Worm (Caenorhabditis elegans): ENCODE measurements around the gene abu-11.

abu-11 gene

DNA sequence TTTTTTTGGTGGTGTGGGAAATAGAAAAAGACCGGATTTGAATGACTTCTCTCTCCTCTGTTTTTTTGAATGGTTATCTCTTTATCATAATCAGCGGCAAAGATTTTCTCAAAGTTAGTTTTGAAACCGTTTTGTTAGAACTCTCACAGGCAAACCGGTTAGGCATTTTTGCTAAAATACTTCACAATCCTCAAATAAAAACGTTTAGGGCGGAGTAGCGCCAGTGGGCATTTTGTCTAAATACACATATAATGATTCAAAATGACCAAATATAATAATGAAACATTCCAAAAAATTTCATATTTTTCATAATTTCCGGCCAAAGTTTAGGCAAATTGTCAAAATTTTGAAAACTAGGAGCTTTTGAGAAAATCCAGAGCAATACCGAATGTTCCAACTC lies 18.5 kb downstream of the abu-11 start, which contains the start of gene T01D1.3:
T01D1.3 (minus strand) TSS at position 101 of the 400 bp plus-strand sequence.
- no peak for TF ChIP-seq unc-62 (GFP tag; optimal IDR thresholded peaks at IDR 0.05)

DNA sequence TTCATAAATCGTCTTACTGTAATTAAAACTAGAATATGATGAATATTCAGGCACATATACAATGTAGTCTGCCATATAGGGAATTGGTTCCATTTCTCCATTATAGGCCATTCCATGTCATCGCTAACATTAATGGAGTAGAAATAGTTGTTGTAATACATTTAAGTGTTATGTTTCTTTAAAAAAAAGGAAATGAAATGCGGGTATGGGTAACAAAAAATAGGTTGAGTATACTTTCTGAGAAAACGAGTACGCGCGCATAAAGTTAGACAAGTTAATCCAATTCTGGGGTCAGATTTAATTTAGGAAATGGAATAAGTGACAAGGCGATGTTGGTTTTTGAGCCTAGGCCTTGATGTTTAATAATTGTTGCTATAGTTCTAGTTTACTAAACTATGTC lies 20.7 kb downstream of the abu-11 start, which contains the start of gene T01D1.7:
T01D1.7 (minus strand) TSS at position 101 of the 400 bp plus-strand sequence.
- TF ChIP-seq unc-62 (GFP tag; optimal IDR thresholded peaks at IDR 0.05), result no peak

ce11 chrII:163229-163628 lies 31.1 kb downstream of the abu-11 start:
- TF ChIP-seq unc-62 (GFP tag; optimal IDR thresholded peaks at IDR 0.05), result no peak

- TF ChIP-seq unc-62 (GFP tag; optimal IDR thresholded peaks at IDR 0.05), result no peak
These were observed 32.2 kb downstream of the abu-11 start, which contains the start of gene etr-1 for ce11 chrII:162182-162581. TSS of gene etr-1 (plus strand) at chrII:162374.

DNA sequence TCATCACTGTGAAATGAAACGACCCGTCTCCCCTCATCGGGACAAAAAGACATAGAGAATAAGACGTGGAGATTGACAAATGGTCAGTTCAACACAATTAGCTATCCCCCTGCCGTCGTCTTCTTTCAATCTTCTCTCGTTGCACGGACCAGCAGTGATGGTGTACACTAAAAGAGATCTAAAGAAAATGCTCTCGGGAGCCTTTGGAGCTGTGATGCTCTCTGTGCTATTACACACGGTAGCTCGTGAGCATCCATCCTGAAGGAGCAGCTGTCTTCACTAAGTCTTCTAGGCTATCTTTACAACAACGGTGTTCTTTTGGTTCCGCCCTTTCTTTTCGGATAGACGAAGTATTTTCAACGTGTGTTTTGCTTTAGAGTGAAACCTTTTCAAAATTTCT lies 33.1 kb downstream of the abu-11 start:
- no peak for TF ChIP-seq unc-62 (GFP tag; optimal IDR thresholded peaks at IDR 0.05)

- TF ChIP-seq unc-62 (GFP tag; optimal IDR thresholded peaks at IDR 0.05), result no peak
These were observed 33.7 kb downstream of the abu-11 start for ce11 chrII:160561-161123.

ce11 chrII:159294-159922 lies 35.0 kb downstream of the abu-11 start:
- no peak for TF ChIP-seq unc-62 (GFP tag; optimal IDR thresholded peaks at IDR 0.05)

- TF ChIP-seq unc-62 (GFP tag; optimal IDR thresholded peaks at IDR 0.05), result no peak
These were observed 36.2 kb downstream of the abu-11 start for ce11 chrII:158004-158731.

- TF ChIP-seq unc-62 (GFP tag; optimal IDR thresholded peaks at IDR 0.05), result no peak
These were observed 37.3 kb downstream of the abu-11 start for ce11 chrII:156999-157499.

DNA sequence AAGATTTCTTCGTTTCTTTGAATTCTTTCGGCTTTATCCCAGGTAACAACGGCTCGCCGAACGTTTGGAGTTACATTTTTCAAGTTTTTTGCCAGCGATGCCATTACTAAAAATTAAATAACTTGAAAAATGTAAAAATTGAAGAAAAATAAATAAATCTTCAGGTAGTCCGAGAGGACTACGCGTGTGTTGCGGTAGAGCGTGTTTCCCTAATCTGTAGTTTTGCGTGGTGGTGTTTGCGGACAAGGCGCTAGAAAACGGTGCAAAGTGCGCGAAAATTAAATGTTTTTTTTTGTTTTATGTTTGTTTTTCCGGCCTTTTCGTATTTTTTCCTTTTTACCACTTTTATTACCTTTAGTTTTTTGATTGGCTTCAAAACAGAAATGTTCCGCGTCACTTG lies 38.5 kb downstream of the abu-11 start, which contains the start of gene mrpl-28:
mrpl-28 (minus strand) TSS at position 106 of the 400 bp plus-strand sequence.
- no peak for TF ChIP-seq unc-62 (GFP tag; optimal IDR thresholded peaks at IDR 0.05)

DNA sequence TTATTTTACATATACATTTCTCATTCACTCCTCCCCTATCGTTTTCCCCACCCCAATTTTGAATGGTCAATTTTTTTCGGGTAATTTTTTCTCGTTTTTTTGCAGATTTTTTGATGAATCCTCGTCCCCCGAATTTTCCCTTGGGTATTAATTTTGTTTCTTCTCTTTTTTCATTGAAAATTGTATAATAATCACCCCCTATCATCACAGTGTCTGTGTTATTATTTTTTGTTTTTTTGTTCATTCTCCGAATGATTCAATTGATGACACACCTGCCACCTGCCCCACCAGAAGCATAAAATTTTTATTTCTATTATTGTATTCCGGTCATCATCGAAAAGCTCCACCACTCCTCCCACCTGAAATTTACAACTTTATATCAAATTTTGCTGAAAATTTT lies 42.1 kb downstream of the abu-11 start, which contains the start of gene T25D3.3:
T25D3.3 (plus strand) TSS at position 301 of the 400 bp plus-strand sequence.
- no peak for TF ChIP-seq unc-62 (GFP tag; optimal IDR thresholded peaks at IDR 0.05)

ce11 chrII:151495-151894 lies 42.9 kb downstream of the abu-11 start:
- TF ChIP-seq unc-62 (GFP tag; optimal IDR thresholded peaks at IDR 0.05), result no peak

DNA sequence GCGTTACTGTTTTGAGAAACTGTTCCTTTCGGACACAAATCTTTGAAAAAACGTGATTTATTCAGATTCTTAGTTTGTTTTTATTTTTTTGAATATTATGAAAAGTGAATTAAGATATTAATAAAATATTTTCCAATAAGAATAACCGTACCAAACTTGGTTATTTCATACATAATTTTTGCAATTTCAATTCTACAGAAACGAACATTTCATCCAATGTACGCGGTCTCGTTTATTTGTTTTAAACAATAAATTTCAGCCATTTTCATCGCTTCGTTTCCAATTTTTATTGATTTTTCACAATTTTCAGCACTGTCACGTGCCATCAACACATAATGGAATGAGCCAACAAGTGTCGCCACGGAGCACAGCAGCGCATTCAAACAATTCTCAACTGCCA lies 47.4 kb downstream of the abu-11 start, which contains the start of gene T25D3.4:
T25D3.4 (plus strand) TSS at position 301 of the 400 bp plus-strand sequence.
- TF ChIP-seq unc-62 (GFP tag; optimal IDR thresholded peaks at IDR 0.05), result no peak

Data from whole organism, dauer.